Worm (Caenorhabditis elegans) whole organism, L4 larva: ENCODE data around the gene ZC317.6.

Experiments used
- Y5F2A.4 ChIP-seq: fragments of 200-800 bp; sonication (Bioruptor generic); optimal IDR thresholded peaks from 2 replicates; lab custom pipeline; 2018; ENCODE audit warnings: mild to moderate bottlenecking, missing genetic modification characterization, missing compliant biosample characterization
- ZK546.5 ChIP-seq, 2 experiments: sonication (generic microtip); optimal IDR thresholded peaks; 2 replicates each; lab custom pipeline; 2017; ENCODE audit warnings: missing biosample characterization in 2 of 2, missing genetic modification characterization in 2 of 2
- ceh-82 ChIP-seq: sonication (generic microtip); optimal IDR thresholded peaks from 2 replicates; lab custom pipeline; 2017; ENCODE audit warnings: missing biosample characterization, missing genetic modification characterization
- ctbp-1 ChIP-seq: fragments of 200-800 bp; sonication (Bioruptor generic); IDR thresholded peaks from 2 replicates; pipeline ENCODE4 v1.3.6; 2022; ENCODE audit warnings: missing genetic modification reagents, missing genetic modification characterization, missing compliant biosample characterization
- lin-39 ChIP-seq: fragments of 150-350 bp; optimal IDR thresholded peaks from 2 replicates; lab custom pipeline; 2014; ENCODE audit warnings: missing biosample characterization, missing genetic modification reagents, missing genetic modification characterization
- nhr-111 ChIP-seq: fragments of 200-800 bp; sonication (Bioruptor generic); optimal IDR thresholded peaks from 2 replicates; lab custom pipeline; 2018; ENCODE audit warnings: mild to moderate bottlenecking, missing genetic modification characterization, missing compliant biosample characterization
- nhr-237 ChIP-seq: sonication (generic microtip); optimal IDR thresholded peaks from 2 replicates; lab custom pipeline; 2017; ENCODE audit warnings: missing biosample characterization, missing genetic modification characterization
- nhr-25 ChIP-seq: sonication (generic microtip); optimal IDR thresholded peaks from 2 replicates; lab custom pipeline; 2017; ENCODE audit warnings: missing genetic modification characterization, mild to moderate bottlenecking, missing compliant biosample characterization, antibody characterized with exemption, moderate library complexity, borderline replicate concordance; ENCODE audit not compliant: insufficient read depth
- nhr-76 ChIP-seq: fragments of 150-350 bp; optimal IDR thresholded peaks from 2 replicates; lab custom pipeline; 2014; ENCODE audit warnings: missing biosample characterization, missing genetic modification characterization
- nhr-77 ChIP-seq: fragments of 150-350 bp; optimal IDR thresholded peaks from 2 replicates; lab custom pipeline; 2014; ENCODE audit warnings: missing biosample characterization, missing genetic modification characterization
- pha-4 ChIP-seq, 2 experiments: fragments of 150-350 bp in 1 of 2; fragments of 200-800 bp in 1 of 2; sonication (Bioruptor generic) in 1 of 2; IDR thresholded peaks in 1 of 2; optimal IDR thresholded peaks in 1 of 2; 2 replicates each; pipeline versions ENCODE4 v1.3.6 to Lab custom; 2014 to 2022; ENCODE audit warnings: missing genetic modification characterization in 2 of 2, missing genetic modification reagents in 2 of 2, missing biosample characterization in 1 of 2, missing compliant biosample characterization in 1 of 2
- skn-1 ChIP-seq: fragments of 150-350 bp; optimal IDR thresholded peaks from 2 replicates; lab custom pipeline; 2014; ENCODE audit warnings: missing biosample characterization, missing genetic modification characterization
- unc-39 ChIP-seq: sonication (generic microtip); optimal IDR thresholded peaks from 2 replicates; lab custom pipeline; 2017; ENCODE audit warnings: missing biosample characterization, missing genetic modification characterization
- zip-11 ChIP-seq: fragments of 200-800 bp; sonication (Bioruptor generic); IDR thresholded peaks from 2 replicates; pipeline ENCODE4 v1.3.6; 2022; ENCODE audit warnings: missing genetic modification characterization, missing compliant biosample characterization

DNA sequence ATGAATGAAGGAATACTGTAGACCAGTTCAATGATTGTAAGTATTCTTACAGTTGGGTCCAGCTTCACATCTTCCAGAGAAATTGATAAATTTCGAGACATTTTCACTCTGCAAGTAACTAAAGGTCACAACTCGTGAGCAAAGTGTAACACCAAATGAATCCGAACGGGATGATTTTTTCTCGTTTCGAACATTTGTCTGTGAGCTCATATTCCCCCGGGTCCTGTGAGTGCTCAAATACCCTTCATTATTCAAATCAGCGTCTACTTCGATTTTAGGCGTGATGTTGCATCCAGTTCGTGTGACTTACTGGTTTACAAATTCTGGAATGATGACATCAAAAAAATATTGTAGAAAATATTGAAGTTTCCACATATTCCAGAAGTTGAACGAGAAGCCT lies 3.1 kb downstream of the ZC317.6 start, which contains the start of gene srg-68:
- TF ChIP-seq nhr-25 (no peak), lin-39 (no peak), nhr-77 (tag; lab: Kevin White, UChicago) (no peak), pha-4 (GFP tag; IDR thresholded peaks at IDR 0.05; lab: Robert Waterston, UW) (no peak), pha-4 (tag; optimal IDR thresholded peaks at IDR 0.05; lab: Kevin White, UChicago) (no peak), nhr-111 (GFP tag; lab: Kevin White, UChicago) (no peak), ceh-82 (tag; lab: Kevin White, UChicago) (no peak), ZK546.5 (tag; optimal IDR thresholded peaks at IDR 0.05; lab: Kevin White, UChicago) (no peak), Y5F2A.4 (GFP tag; lab: Kevin White, UChicago) (no peak), nhr-237 (tag; lab: Kevin White, UChicago) (no peak), unc-39 (tag; lab: Kevin White, UChicago) (no peak), zip-11 (GFP tag; lab: Robert Waterston, UW) (no peak), nhr-76 (tag; lab: Kevin White, UChicago) (no peak), ctbp-1 (GFP tag; lab: Robert Waterston, UW) (no peak), skn-1 (tag; lab: Kevin White, UChicago) (no peak)
